Worm (Caenorhabditis elegans) whole organism, late embryonic: ENCODE data around the gene W01A11.1.

Experiments
- C08G9.2 ChIP-seq: sonication (generic microtip); optimal IDR thresholded peaks from 2 replicates; lab custom pipeline; 2016; ENCODE audit warnings: mild to moderate bottlenecking, missing genetic modification characterization, moderate library complexity, missing compliant biosample characterization
- C38D4.7 ChIP-seq: fragments of 200-800 bp; sonication (Bioruptor generic); optimal IDR thresholded peaks from 2 replicates; lab custom pipeline; 2018; ENCODE audit warnings: mild to moderate bottlenecking, missing genetic modification characterization, moderate library complexity, missing compliant biosample characterization
- K09A11.1 ChIP-seq: sonication (generic microtip); optimal IDR thresholded peaks from 2 replicates; lab custom pipeline; 2017; ENCODE audit warnings: antibody characterized with exemption, mild to moderate bottlenecking, missing genetic modification characterization, missing compliant biosample characterization; ENCODE audit not compliant: insufficient read depth
- T23F11.4 ChIP-seq: fragments of 200-800 bp; sonication (Bioruptor generic); optimal IDR thresholded peaks from 2 replicates; lab custom pipeline; 2018; ENCODE audit warnings: mild to moderate bottlenecking, missing genetic modification characterization, missing compliant biosample characterization
- ama-1 ChIP-seq: fragments of 150-350 bp; optimal IDR thresholded peaks from 2 replicates; lab custom pipeline; 2014
- ceh-18 ChIP-seq: sonication (generic microtip); optimal IDR thresholded peaks from 2 replicates; lab custom pipeline; 2016; ENCODE audit warnings: missing genetic modification characterization, missing compliant biosample characterization
- ceh-2 ChIP-seq: sonication (generic microtip); optimal IDR thresholded peaks from 2 replicates; lab custom pipeline; 2016; ENCODE audit warnings: missing genotype, missing genetic modification characterization, missing compliant biosample characterization
- ceh-31 ChIP-seq: sonication (generic microtip); optimal IDR thresholded peaks from 2 replicates; lab custom pipeline; 2016; ENCODE audit warnings: missing genetic modification characterization, missing compliant biosample characterization
- ceh-45 ChIP-seq: fragments of 200-800 bp; sonication (Bioruptor generic); IDR thresholded peaks from 2 replicates; pipeline ENCODE4 v1.3.6; 2022; ENCODE audit warnings: missing genetic modification reagents, missing genetic modification characterization, missing compliant biosample characterization
- ceh-6 ChIP-seq: fragments of 200-800 bp; sonication (Bioruptor generic); optimal IDR thresholded peaks from 2 replicates; lab custom pipeline; 2018; ENCODE audit warnings: mild to moderate bottlenecking, missing genetic modification characterization, missing compliant biosample characterization
- dmd-4 ChIP-seq: sonication (generic microtip); optimal IDR thresholded peaks from 2 replicates; lab custom pipeline; 2016; ENCODE audit warnings: borderline replicate concordance, missing genetic modification characterization, missing compliant biosample characterization
- elt-2 ChIP-seq: sonication (generic microtip); optimal IDR thresholded peaks from 2 replicates; lab custom pipeline; 2016; ENCODE audit warnings: missing genetic modification reagents, missing genetic modification characterization, missing compliant biosample characterization
- elt-4 ChIP-seq: sonication (generic microtip); optimal IDR thresholded peaks from 2 replicates; lab custom pipeline; 2016; ENCODE audit warnings: missing genetic modification characterization, missing compliant biosample characterization
- ets-4 ChIP-seq: sonication (generic microtip); optimal IDR thresholded peaks from 2 replicates; lab custom pipeline; 2016; ENCODE audit warnings: missing genetic modification characterization, missing compliant biosample characterization
- fkh-10 ChIP-seq: fragments of 150-350 bp; optimal IDR thresholded peaks from 2 replicates; lab custom pipeline; 2014; ENCODE audit warnings: missing biosample characterization, missing genetic modification reagents, missing genetic modification characterization
- fkh-6 ChIP-seq: sonication (generic microtip); optimal IDR thresholded peaks from 2 replicates; lab custom pipeline; 2016; ENCODE audit warnings: missing genetic modification characterization, missing compliant biosample characterization
- hlh-13 ChIP-seq: fragments of 200-800 bp; sonication (Bioruptor generic); optimal IDR thresholded peaks from 2 replicates; lab custom pipeline; 2018; ENCODE audit warnings: mild to moderate bottlenecking, missing genetic modification characterization, missing compliant biosample characterization
- hlh-15 ChIP-seq: sonication (generic microtip); optimal IDR thresholded peaks from 2 replicates; lab custom pipeline; 2016; ENCODE audit warnings: missing genetic modification characterization, missing compliant biosample characterization
- hlh-6 ChIP-seq: sonication (generic microtip); optimal IDR thresholded peaks from 2 replicates; lab custom pipeline; 2016; ENCODE audit warnings: missing genotype, missing genetic modification characterization, missing compliant biosample characterization
- nfya-1 ChIP-seq: sonication (generic microtip); optimal IDR thresholded peaks from 2 replicates; lab custom pipeline; 2017; ENCODE audit warnings: missing genetic modification characterization, mild to moderate bottlenecking, missing compliant biosample characterization, antibody characterized with exemption, moderate library complexity
- nhr-232 ChIP-seq: sonication (generic microtip); optimal IDR thresholded peaks from 2 replicates; lab custom pipeline; 2016; ENCODE audit warnings: missing genetic modification characterization, missing compliant biosample characterization
- npax-4 ChIP-seq: sonication (generic microtip); optimal IDR thresholded peaks from 2 replicates; lab custom pipeline; 2016; ENCODE audit warnings: missing genetic modification characterization, missing compliant biosample characterization
- odd-2 ChIP-seq: sonication (generic microtip); optimal IDR thresholded peaks from 2 replicates; lab custom pipeline; 2017; ENCODE audit warnings: antibody characterized with exemption, mild to moderate bottlenecking, missing genetic modification characterization, missing compliant biosample characterization
- pag-3 ChIP-seq: sonication (generic microtip); optimal IDR thresholded peaks from 2 replicates; lab custom pipeline; 2016; ENCODE audit warnings: missing compliant biosample characterization, missing genetic modification characterization, borderline replicate concordance
- pax-1 ChIP-seq: fragments of 150-350 bp; optimal IDR thresholded peaks from 2 replicates; lab custom pipeline; 2014; ENCODE audit warnings: missing biosample characterization, missing genetic modification characterization
- pha-4 ChIP-seq: fragments of 150-350 bp; optimal IDR thresholded peaks from 2 replicates; lab custom pipeline; 2018; ENCODE audit warnings: missing biosample characterization, missing genetic modification reagents, missing genetic modification characterization
- pros-1 ChIP-seq: fragments of 150-350 bp; optimal IDR thresholded peaks from 2 replicates; lab custom pipeline; 2014; ENCODE audit warnings: missing biosample characterization, missing genetic modification reagents, missing genetic modification characterization
- ref-2 ChIP-seq: sonication (generic microtip); optimal IDR thresholded peaks from 2 replicates; lab custom pipeline; 2016; ENCODE audit warnings: missing genetic modification characterization, missing compliant biosample characterization
- sdc-2 ChIP-seq: sonication (generic microtip); optimal IDR thresholded peaks from 2 replicates; lab custom pipeline; 2016; ENCODE audit warnings: missing genotype, missing genetic modification characterization, missing compliant biosample characterization
- sox-4 ChIP-seq: sonication (generic microtip); optimal IDR thresholded peaks from 2 replicates; lab custom pipeline; 2017; ENCODE audit warnings: mild to moderate bottlenecking, missing genetic modification characterization, inconsistent platforms, missing compliant biosample characterization
- syd-9 ChIP-seq: sonication (generic microtip); optimal IDR thresholded peaks from 2 replicates; lab custom pipeline; 2016; ENCODE audit warnings: mild to moderate bottlenecking, missing genetic modification characterization, moderate library complexity, missing compliant biosample characterization
- tbx-2 ChIP-seq: sonication (generic microtip); optimal IDR thresholded peaks from 2 replicates; lab custom pipeline; 2016; ENCODE audit warnings: missing genetic modification characterization, missing compliant biosample characterization
- tbx-7 ChIP-seq: sonication (generic microtip); optimal IDR thresholded peaks from 2 replicates; lab custom pipeline; 2016; ENCODE audit warnings: missing genotype, missing genetic modification characterization, missing compliant biosample characterization
- unc-42 ChIP-seq: sonication (generic microtip); optimal IDR thresholded peaks from 2 replicates; lab custom pipeline; 2016; ENCODE audit warnings: missing genotype, missing genetic modification characterization, missing compliant biosample characterization

Gene W01A11.1

DNA sequence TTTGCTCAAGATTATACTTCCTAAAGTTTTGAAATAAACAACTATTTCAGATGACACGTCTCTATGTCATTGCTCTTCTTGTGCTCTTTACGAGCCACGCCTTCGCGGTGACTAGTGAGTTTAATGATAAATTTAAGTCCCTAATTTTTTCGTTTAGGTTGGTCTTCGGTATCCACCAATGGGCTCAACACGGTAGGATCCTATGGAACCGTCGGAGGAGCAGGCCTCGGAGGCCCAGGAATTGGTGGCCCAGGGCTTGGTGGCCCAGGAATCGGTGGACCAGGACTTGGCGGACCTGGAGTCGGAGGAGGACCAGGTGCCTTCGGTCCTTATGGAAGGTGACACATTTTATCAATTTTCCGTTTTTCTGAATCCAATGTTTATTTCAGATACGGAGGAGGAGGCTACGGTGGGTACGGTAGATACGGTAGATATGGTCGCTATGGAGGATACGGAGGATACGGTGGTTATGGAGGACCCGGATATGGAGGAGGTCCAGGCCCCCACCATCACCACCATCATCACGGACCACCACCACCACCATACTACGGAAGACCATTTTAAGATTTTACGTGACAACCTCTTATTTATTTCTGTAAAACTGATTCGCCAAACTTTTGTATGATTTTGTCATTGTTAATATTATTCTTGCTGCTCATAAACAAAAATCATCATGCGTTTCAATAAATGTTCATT is 21.5 kb downstream of the W01A11.1 start, which contains the start of the genes F46E10.2 and F46E10.18:
Gene F46E10.2, plus strand, starts transcription at position 51 of the 696 bp plus-strand sequence.
Gene F46E10.18, plus strand, starts transcription at position 646 of the 696 bp plus-strand sequence.
- TF ChIP-seq hlh-6 (no peak), pax-1 (tag; lab: Kevin White, UChicago) (no peak), syd-9 (no peak)

DNA sequence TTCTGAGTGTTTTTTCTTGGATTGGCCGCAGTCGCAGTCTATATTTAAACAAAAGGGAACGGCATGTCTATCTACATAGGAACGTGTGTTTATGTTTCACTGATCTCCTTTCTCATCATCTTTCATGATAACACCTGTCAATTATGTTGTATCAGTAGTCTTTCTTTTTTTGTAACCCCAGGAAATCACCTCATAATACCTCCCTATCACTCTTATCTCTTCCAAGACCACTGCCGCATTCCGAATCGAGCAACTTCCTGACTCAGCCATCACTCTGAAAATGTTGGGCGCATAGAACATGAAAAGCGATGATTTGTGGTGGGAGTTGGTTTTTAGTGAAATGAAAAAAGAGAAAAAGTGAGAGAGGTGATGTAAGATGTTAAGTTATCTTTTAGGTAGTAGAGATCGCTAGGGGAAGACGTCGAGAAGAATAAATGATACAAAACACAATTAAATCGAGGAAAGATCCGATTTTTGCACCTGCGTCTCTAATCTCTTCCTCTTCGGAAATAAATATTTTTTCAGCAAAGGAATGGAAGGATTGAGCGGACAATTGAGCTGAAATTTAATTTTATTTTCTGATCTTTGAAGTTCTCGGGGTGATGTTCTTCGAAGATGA is 24.0 kb downstream of the W01A11.1 start:
- TF ChIP-seq sox-4 (tag; lab: Kevin White, UChicago) = no peak
- TF ChIP-seq sdc-2 = no peak
- TF ChIP-seq elt-2 (tag; lab: Kevin White, UChicago) = peak; percentile 10

DNA sequence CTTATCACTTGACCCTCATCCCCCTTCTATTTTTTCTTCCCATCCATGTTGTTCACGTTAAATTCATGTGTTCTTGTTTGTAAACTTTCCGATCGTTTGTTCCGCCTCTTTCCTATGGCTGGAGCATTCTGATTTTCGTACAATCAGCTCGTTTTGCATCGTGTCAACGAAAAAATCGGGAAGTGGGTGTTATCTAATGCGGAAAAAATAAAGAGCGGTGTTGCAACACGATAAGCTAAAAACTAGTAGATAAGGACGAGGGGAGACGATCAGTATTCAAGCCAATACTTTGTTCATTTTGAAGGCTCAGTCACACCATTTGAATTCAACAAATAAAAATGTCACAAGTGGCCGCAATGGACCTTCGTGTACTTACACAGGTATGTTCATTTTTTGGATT is 25.7 kb downstream of the W01A11.1 start, which contains the start of gene acs-1:
Gene acs-1, plus strand, starts transcription at position 233 of the 400 bp plus-strand sequence.
- TF ChIP-seq ceh-6 (GFP tag; lab: Kevin White, UChicago) (no peak), elt-2 (tag; lab: Kevin White, UChicago) (peak; percentile 43)

DNA sequence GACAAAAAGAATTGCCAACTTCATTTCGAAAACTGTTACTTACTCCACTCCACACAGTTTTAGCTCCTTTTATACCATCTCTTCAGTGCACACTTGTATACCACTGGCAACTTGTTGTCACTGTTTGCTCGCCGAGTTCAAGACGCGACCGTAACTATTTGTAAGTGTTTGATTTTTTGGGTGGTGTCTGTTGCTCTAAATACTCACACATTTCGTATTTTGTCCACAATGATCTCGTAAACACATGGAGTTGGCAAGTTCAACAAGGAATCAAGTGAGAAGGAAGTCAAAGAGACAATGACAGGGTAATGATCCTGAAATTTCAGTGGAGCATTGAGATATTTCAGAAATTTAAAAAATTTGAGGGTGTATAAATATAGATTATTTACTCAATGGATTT is 34.0 kb downstream of the W01A11.1 start, which contains the start of gene hpo-26:
Gene hpo-26, minus strand, starts transcription at position 31 of the 400 bp plus-strand sequence.
- TF ChIP-seq hlh-6 (no peak), hlh-15 (no peak), tbx-2 (no peak), ets-4 (tag; lab: Kevin White, UChicago) (no peak), K09A11.1 (tag; lab: Kevin White, UChicago) (no peak), odd-2 (tag; lab: Kevin White, UChicago) (no peak), ama-1 (lab: Kevin White, UChicago) (peak; percentile 6)

DNA sequence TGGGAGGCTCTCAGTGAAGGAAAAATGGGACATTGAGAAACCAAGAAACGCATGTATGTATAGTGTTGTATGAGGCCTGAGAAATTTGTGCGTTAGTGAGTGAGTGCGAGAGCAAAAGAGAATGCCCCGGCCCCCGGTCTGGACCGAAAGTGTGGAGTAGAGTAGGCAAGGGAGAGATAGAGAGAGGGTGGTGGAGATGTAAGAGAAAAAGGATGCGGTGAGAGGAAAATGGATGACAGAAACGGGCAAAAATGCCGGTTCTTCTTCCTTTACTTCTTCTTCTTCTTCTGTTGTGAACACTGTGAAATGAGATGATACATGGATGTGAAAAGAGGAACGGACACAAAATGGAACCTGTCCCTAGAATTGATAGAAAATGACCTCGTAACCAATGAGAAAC is 39.3 kb downstream of the W01A11.1 start:
- TF ChIP-seq fkh-10 (GFP tag; lab: Kevin White, UChicago) = no peak
- TF ChIP-seq nhr-232 (tag; lab: Kevin White, UChicago) = no peak
- peak; percentile 45 for TF ChIP-seq ceh-18 (tag; lab: Kevin White, UChicago)
- TF ChIP-seq pha-4 (tag; lab: Kevin White, UChicago) = no peak
- TF ChIP-seq ceh-2 (tag; lab: Kevin White, UChicago) = no peak
- peak; percentile 13 for TF ChIP-seq nfya-1 (tag; lab: Kevin White, UChicago)
- peak; percentile 32 for TF ChIP-seq ceh-31 (tag; lab: Kevin White, UChicago)
- TF ChIP-seq hlh-6 = peak; percentile 3
- no peak for TF ChIP-seq C38D4.7 (GFP tag; lab: Kevin White, UChicago)
- TF ChIP-seq ceh-45 (GFP tag; lab: Robert Waterston, UW) = 0 out of 2 replicates have a peak, but pooled peaks have one; percentile 29
- peak; percentile 32 for TF ChIP-seq unc-42 (tag; lab: Kevin White, UChicago)
- TF ChIP-seq C08G9.2 (tag; lab: Kevin White, UChicago) = peak; percentile 30
- TF ChIP-seq, all 69 proteins: peak for 7

DNA sequence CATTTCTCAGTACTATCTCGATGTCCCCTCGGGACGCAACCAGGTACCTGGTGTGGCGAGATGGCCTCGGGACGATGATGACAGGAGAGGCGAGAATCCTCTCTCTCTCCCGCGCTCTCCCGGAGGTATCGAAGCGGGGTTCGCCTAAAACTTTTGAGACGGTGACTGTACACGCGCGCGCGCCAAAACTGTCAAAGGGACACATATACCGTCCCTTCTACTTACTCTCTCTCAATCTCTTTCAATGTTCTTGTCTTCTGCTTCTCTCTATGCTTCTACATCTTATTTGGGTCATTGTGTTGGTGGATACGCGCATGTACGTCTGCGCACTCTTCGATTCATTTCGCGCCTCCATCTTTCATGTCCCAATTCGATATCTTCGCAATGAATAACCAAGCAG is 42.9 kb downstream of the W01A11.1 start:
- TF ChIP-seq tbx-2 = peak; percentile 32
- TF ChIP-seq ceh-31 (tag; lab: Kevin White, UChicago) = no peak
- no peak for TF ChIP-seq hlh-13 (GFP tag; lab: Kevin White, UChicago)
- TF ChIP-seq elt-2 (tag; lab: Kevin White, UChicago) = no peak
- no peak for TF ChIP-seq dmd-4
- no peak for TF ChIP-seq pag-3 (tag; lab: Kevin White, UChicago)
- no peak for TF ChIP-seq npax-4 (tag; lab: Kevin White, UChicago)
- TF ChIP-seq pros-1 = peak; percentile 58
- TF ChIP-seq elt-4 (tag; lab: Kevin White, UChicago) = no peak
- no peak for TF ChIP-seq ama-1 (lab: Kevin White, UChicago)
- peak; percentile 55 for TF ChIP-seq ref-2 (tag; lab: Kevin White, UChicago)
- peak; percentile 37 for TF ChIP-seq T23F11.4 (GFP tag; lab: Kevin White, UChicago)
- TF ChIP-seq tbx-7 (tag; lab: Kevin White, UChicago) = no peak
- no peak for TF ChIP-seq fkh-6 (tag; lab: Kevin White, UChicago)
